Worm (Caenorhabditis elegans) whole organism, L4 larva: ENCODE measurements around the gene kcc-2.

Source experiments
- Y105C5A.15 ChIP-seq: fragments of 200-800 bp; sonication (Bioruptor generic); IDR thresholded peaks from 2 replicates; pipeline ENCODE4 v1.3.6; 2022; ENCODE audit warnings: missing genetic modification characterization, missing compliant biosample characterization
- aha-1 ChIP-seq: fragments of 150-350 bp; peaks from one replicate; lab custom pipeline; 2014; ENCODE audit warnings: missing biosample characterization, missing genetic modification characterization
- ama-1 ChIP-seq: fragments of 150-350 bp; optimal IDR thresholded peaks from 2 replicates; lab custom pipeline; 2014; ENCODE audit warnings: inconsistent platforms, mixed read lengths
- ceh-44 ChIP-seq: fragments of 200-800 bp; sonication (Bioruptor generic); IDR thresholded peaks from 2 replicates; pipeline ENCODE4 v1.3.6; 2022; ENCODE audit warnings: missing genetic modification reagents, missing genetic modification characterization, missing compliant biosample characterization
- ces-1 ChIP-seq: fragments of 150-350 bp; sonication (generic microtip); optimal IDR thresholded peaks from 4 replicates; lab custom pipeline; 2014; ENCODE audit warnings: missing biosample characterization, missing genetic modification reagents, missing genetic modification characterization
- cey-2 ChIP-seq: sonication (generic microtip); optimal IDR thresholded peaks from 3 replicates; lab custom pipeline; 2017; ENCODE audit warnings: missing genetic modification characterization, mild to moderate bottlenecking, missing compliant biosample characterization, antibody characterized with exemption, borderline replicate concordance; ENCODE audit not compliant: insufficient read depth
- daf-16 ChIP-seq, 3 experiments: sonication (generic microtip); optimal IDR thresholded peaks; 2 replicates each; lab custom pipeline; 2016 to 2017; ENCODE audit warnings: missing genetic modification characterization in 3 of 3, missing genetic modification reagents in 3 of 3, mild to moderate bottlenecking in 2 of 3, missing compliant biosample characterization in 2 of 3, missing biosample characterization in 1 of 3, moderate library complexity in 1 of 3
- daf-19 ChIP-seq: fragments of 200-800 bp; sonication (Bioruptor generic); conservative IDR thresholded peaks from 2 replicates; pipeline ENCODE4 v1.3.6; 2022; ENCODE audit warnings: missing genetic modification characterization, missing compliant biosample characterization
- dmd-6 ChIP-seq: fragments of 200-800 bp; sonication (Bioruptor generic); IDR thresholded peaks from 2 replicates; pipeline ENCODE4 v1.3.6; 2022; ENCODE audit warnings: missing genetic modification reagents, missing genetic modification characterization, missing compliant biosample characterization
- dpl-1 ChIP-seq: fragments of 150-350 bp; optimal IDR thresholded peaks from 2 replicates; lab custom pipeline; 2014; ENCODE audit warnings: missing biosample characterization, missing genetic modification reagents, missing genetic modification characterization
- dve-1 ChIP-seq: sonication (generic microtip); optimal IDR thresholded peaks from 2 replicates; lab custom pipeline; 2017; ENCODE audit warnings: antibody characterized with exemption, mild to moderate bottlenecking, missing genetic modification characterization, missing compliant biosample characterization; ENCODE audit not compliant: insufficient read depth
- egl-27 ChIP-seq: sonication (generic microtip); optimal IDR thresholded peaks from 3 replicates; lab custom pipeline; 2017; ENCODE audit warnings: missing biosample characterization, missing genetic modification reagents, missing genetic modification characterization
- gei-8 ChIP-seq: fragments of 200-800 bp; sonication (Bioruptor generic); optimal IDR thresholded peaks from 2 replicates; lab custom pipeline; 2018; ENCODE audit warnings: mild to moderate bottlenecking, missing genetic modification characterization, missing compliant biosample characterization
- hlh-30 ChIP-seq: sonication (generic microtip); optimal IDR thresholded peaks from 2 replicates; lab custom pipeline; 2017; ENCODE audit warnings: antibody characterized with exemption, mild to moderate bottlenecking, missing genetic modification characterization, missing compliant biosample characterization; ENCODE audit not compliant: insufficient read depth
- hmg-1.1 ChIP-seq: fragments of 200-800 bp; sonication (Bioruptor generic); IDR thresholded peaks from 2 replicates; pipeline ENCODE4 v1.3.6; 2022; ENCODE audit warnings: missing genetic modification reagents, missing genetic modification characterization, missing compliant biosample characterization
- mdl-1 ChIP-seq, 2 experiments: fragments of 150-350 bp in 1 of 2; sonication (generic microtip) in 1 of 2; optimal IDR thresholded peaks; 2 replicates each; lab custom pipeline; 2014 to 2017; ENCODE audit warnings: missing biosample characterization in 2 of 2, missing genetic modification characterization in 2 of 2
- mxl-3 ChIP-seq: fragments of 200-800 bp; sonication (Bioruptor generic); optimal IDR thresholded peaks from 2 replicates; lab custom pipeline; 2018; ENCODE audit warnings: mild to moderate bottlenecking, missing genetic modification characterization, missing compliant biosample characterization
- nhr-25 ChIP-seq: sonication (generic microtip); optimal IDR thresholded peaks from 2 replicates; lab custom pipeline; 2017; ENCODE audit warnings: missing genetic modification characterization, mild to moderate bottlenecking, missing compliant biosample characterization, antibody characterized with exemption, moderate library complexity, borderline replicate concordance; ENCODE audit not compliant: insufficient read depth
- nhr-28 ChIP-seq: fragments of 150-350 bp; optimal IDR thresholded peaks from 2 replicates; lab custom pipeline; 2014; ENCODE audit warnings: missing biosample characterization, missing genetic modification characterization
- nhr-41 ChIP-seq: fragments of 200-800 bp; sonication (Bioruptor generic); IDR thresholded peaks from 2 replicates; pipeline ENCODE4 v1.3.6; 2022; ENCODE audit warnings: missing genetic modification reagents, missing genetic modification characterization, missing compliant biosample characterization
- nhr-48 ChIP-seq: sonication (generic microtip); optimal IDR thresholded peaks from 2 replicates; lab custom pipeline; 2016; ENCODE audit warnings: mild to moderate bottlenecking, missing genetic modification characterization, missing compliant biosample characterization
- nhr-76 ChIP-seq: fragments of 150-350 bp; optimal IDR thresholded peaks from 2 replicates; lab custom pipeline; 2014; ENCODE audit warnings: missing biosample characterization, missing genetic modification characterization
- nhr-77 ChIP-seq: fragments of 150-350 bp; optimal IDR thresholded peaks from 2 replicates; lab custom pipeline; 2014; ENCODE audit warnings: missing biosample characterization, missing genetic modification characterization
- pha-4 ChIP-seq, 2 experiments: fragments of 150-350 bp in 1 of 2; fragments of 200-800 bp in 1 of 2; sonication (Bioruptor generic) in 1 of 2; IDR thresholded peaks in 1 of 2; optimal IDR thresholded peaks in 1 of 2; 2 replicates each; pipeline versions ENCODE4 v1.3.6 to Lab custom; 2014 to 2022; ENCODE audit warnings: missing genetic modification characterization in 2 of 2, missing genetic modification reagents in 2 of 2, missing biosample characterization in 1 of 2, missing compliant biosample characterization in 1 of 2
- php-3 ChIP-seq: fragments of 200-800 bp; sonication (Bioruptor generic); IDR thresholded peaks from 2 replicates; pipeline ENCODE4 v1.3.6; 2022; ENCODE audit warnings: missing genetic modification reagents, missing genetic modification characterization, missing compliant biosample characterization
- pqm-1 ChIP-seq: sonication (generic microtip); optimal IDR thresholded peaks from 2 replicates; lab custom pipeline; 2017; ENCODE audit warnings: missing biosample characterization, missing genetic modification characterization
- rbr-2 ChIP-seq: sonication (generic microtip); optimal IDR thresholded peaks from 2 replicates; lab custom pipeline; 2016; ENCODE audit warnings: missing genotype, missing genetic modification characterization, missing compliant biosample characterization
- set-16 ChIP-seq: fragments of 200-800 bp; sonication (Bioruptor generic); IDR thresholded peaks from 2 replicates; pipeline ENCODE4 v1.3.6; 2022; ENCODE audit warnings: missing genetic modification reagents, missing genetic modification characterization, missing compliant biosample characterization
- tag-97 ChIP-seq: fragments of 200-800 bp; sonication (Bioruptor generic); IDR thresholded peaks from 2 replicates; pipeline ENCODE4 v1.3.6; 2022; ENCODE audit warnings: missing genetic modification characterization, missing compliant biosample characterization
- unc-130 ChIP-seq: sonication (generic microtip); optimal IDR thresholded peaks from 2 replicates; lab custom pipeline; 2016; ENCODE audit warnings: missing genetic modification reagents, missing genetic modification characterization, missing compliant biosample characterization
- zfp-3 ChIP-seq: fragments of 200-800 bp; sonication (Bioruptor generic); conservative IDR thresholded peaks from 2 replicates; pipeline ENCODE4 v1.3.6; 2022; ENCODE audit warnings: missing genetic modification reagents, missing genetic modification characterization, missing compliant biosample characterization

The kcc-2 gene

DNA sequence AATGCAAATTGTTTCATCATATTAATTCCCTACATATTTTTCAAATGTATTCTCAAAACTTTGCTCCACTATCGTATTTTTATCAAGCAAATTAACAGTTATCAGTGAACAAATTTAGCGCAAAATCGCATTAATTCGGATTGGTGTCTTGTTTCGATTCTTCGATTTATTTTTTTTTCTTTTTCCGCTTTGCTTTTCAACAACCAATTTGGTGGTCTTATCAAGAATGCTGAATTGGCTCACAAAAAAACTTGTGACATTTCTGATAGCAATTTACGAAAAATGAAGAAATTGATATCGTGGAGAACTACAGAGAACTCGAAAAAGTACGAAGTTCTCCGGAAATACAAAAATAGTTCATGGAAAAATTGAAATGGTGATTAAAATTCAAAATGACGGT, 7.7 kb downstream of the kcc-2 start:
- TF ChIP-seq pqm-1 (tag; lab: Kevin White, UChicago) (peak; percentile 92), nhr-48 (tag; lab: Kevin White, UChicago) (no peak), nhr-28 (tag; lab: Kevin White, UChicago) (peak; percentile 71), nhr-77 (peak; percentile 26), dpl-1 (GFP tag; lab: Kevin White, UChicago) (no peak), dve-1 (tag; lab: Kevin White, UChicago) (peak; percentile 58), nhr-25 (no peak), daf-16 (GFP tag; optimal IDR thresholded peaks at IDR 0.05; lab: Kevin White, UChicago) (no peak), daf-16 (tag; optimal IDR thresholded peaks at IDR 0.05; lab: Kevin White, UChicago) (peak; percentile 82), nhr-76 (no peak), mdl-1 (tag; optimal IDR thresholded peaks at IDR 0.05; lab: Kevin White, UChicago) (no peak)

DNA sequence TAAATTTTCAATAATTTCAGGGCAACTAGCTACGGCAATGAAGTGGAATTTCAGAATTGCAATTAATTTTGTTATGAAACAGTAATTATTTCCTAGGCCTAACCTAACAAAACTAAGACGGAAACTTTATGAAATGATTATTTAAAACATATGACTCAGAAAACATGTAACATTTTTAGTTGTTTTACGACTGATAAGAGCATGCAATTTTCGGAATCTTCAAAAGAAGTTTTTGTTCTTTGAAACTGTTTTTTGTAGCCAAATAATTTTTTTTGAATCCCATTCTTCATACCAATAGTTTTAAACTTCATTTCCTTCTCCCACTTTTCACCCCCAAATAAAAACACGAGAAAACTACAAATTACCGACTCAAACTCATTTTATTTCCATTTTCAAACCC, 8.3 kb downstream of the kcc-2 start:
- TF ChIP-seq nhr-41: no peak
- TF ChIP-seq nhr-76: no peak
- TF ChIP-seq php-3 (GFP tag; lab: Robert Waterston, UW): peak; percentile 22; the same call in 1 of the 2 replicates
- TF ChIP-seq nhr-28 (tag; lab: Kevin White, UChicago): peak; percentile 64
- peak; percentile 16 for TF ChIP-seq pqm-1 (tag; lab: Kevin White, UChicago)
- TF ChIP-seq daf-19: no peak
- TF ChIP-seq gei-8 (GFP tag; lab: Kevin White, UChicago): no peak
- TF ChIP-seq daf-16 (GFP tag; optimal IDR thresholded peaks at IDR 0.05; lab: Kevin White, UChicago): no peak
- TF ChIP-seq daf-16 (tag; optimal IDR thresholded peaks at IDR 0.05; lab: Kevin White, UChicago): peak; percentile 23
- no peak for TF ChIP-seq egl-27 (tag; lab: Kevin White, UChicago)
- no peak for TF ChIP-seq ceh-44 (GFP tag; lab: Robert Waterston, UW)
- peak; percentile 11; the same call in 1 of the 2 replicates for TF ChIP-seq dmd-6

DNA sequence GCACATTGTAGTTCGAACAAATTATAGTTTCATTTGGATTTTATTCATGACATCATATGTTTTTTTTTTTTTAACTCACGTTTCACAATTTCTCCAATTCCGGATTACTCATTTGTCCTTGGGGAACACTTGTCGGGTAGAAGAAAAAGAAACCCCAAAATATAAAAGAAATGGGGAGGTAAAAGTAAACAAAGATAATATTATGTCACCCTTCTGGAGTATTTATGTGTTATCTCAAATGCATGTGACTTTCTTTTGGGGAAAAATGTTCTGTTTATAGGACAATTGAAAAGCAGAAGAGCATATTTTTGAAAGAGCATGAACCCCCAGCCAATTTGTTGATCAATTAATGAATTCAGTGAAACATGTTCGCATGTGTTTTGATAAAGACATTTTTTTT, 11.1 kb downstream of the kcc-2 start:
- TF ChIP-seq hlh-30 (tag; lab: Kevin White, UChicago) (peak; percentile 16), pha-4 (GFP tag; IDR thresholded peaks at IDR 0.05; lab: Robert Waterston, UW) (no peak), pha-4 (tag; optimal IDR thresholded peaks at IDR 0.05; lab: Kevin White, UChicago) (peak; percentile 36), dve-1 (tag; lab: Kevin White, UChicago) (peak; percentile 40), daf-16 (GFP tag; optimal IDR thresholded peaks at IDR 0.05; lab: Kevin White, UChicago) (no peak), daf-16 (tag; optimal IDR thresholded peaks at IDR 0.05; lab: Kevin White, UChicago) (peak; percentile 77), ces-1 (GFP tag; lab: Kevin White, UChicago) (no peak), egl-27 (tag; lab: Kevin White, UChicago) (no peak), nhr-28 (tag; lab: Kevin White, UChicago) (peak; percentile 25), php-3 (GFP tag; lab: Robert Waterston, UW) (0 out of 2 replicates have a peak, but pooled peaks have one; percentile 23)
- TF ChIP-seq, all 104 proteins: peak for 6

DNA sequence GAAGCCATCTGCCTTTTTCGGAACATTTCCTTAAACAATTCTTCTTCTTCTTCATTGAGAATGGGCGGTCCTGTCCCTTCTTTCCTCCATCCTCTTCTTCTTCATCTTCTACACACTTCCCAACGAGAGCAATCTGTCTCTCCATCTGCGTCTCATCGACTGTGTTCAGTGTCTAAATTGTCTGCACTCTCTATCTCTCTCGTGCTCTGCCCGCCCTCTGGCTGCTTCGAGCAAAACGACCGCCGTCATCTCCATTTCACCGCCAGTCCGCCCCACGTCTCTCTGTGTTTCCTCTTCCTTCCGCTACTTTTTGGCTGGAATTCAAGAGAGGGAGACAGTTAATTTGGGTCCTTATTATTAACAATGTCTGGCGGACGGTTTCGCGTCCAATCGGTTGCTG, 12.7 kb downstream of the kcc-2 start:
- TF ChIP-seq daf-16 (GFP tag; optimal IDR thresholded peaks at IDR 0.05; lab: Kevin White, UChicago) (no peak), daf-16 (tag; optimal IDR thresholded peaks at IDR 0.05; lab: Kevin White, UChicago) (peak; percentile 16), rbr-2 (peak; percentile 15), mxl-3 (GFP tag; lab: Kevin White, UChicago) (peak; percentile 18), Y105C5A.15 (GFP tag; lab: Robert Waterston, UW) (no peak), hmg-1.1 (GFP tag; lab: Robert Waterston, UW) (peak; percentile 74), zfp-3 (GFP tag; lab: Robert Waterston, UW) (no peak), unc-130 (GFP tag; lab: Kevin White, UChicago) (no peak), cey-2 (tag; lab: Kevin White, UChicago) (no peak), nhr-41 (no peak), dve-1 (tag; lab: Kevin White, UChicago) (peak; percentile 9), dmd-6 (0 out of 2 replicates have a peak, but pooled peaks have one; percentile 13), aha-1 (peak; percentile 79), set-16 (GFP tag; lab: Robert Waterston, UW) (peak; percentile 50), ama-1 (lab: Kevin White, UChicago) (peak; percentile 22), tag-97 (no peak), hlh-30 (tag; lab: Kevin White, UChicago) (peak; percentile 1)
- TF ChIP-seq, all 104 proteins: peak for 10
